Worm (Caenorhabditis elegans): ENCODE results near the gene col-128.

The col-128 gene

DNA sequence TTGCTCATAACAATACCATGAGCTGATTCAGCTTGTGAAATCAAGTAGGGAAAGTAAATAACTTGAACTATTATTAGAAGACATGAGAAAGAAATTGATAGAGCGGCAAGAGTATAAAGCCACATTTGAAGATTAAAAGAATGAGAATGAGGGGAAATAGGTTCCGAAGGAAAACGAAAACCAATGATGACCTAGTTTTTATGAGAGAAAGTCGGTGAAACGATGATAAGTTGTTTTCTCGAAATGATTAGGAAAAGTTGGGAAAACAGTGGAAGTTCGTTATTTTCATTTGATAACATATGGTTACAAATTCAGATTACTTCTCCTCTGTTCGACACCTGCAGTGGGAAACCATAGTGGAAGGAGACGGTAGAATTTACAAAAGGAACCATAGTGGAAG lies at the start of gene col-128:
Gene col-128 (minus strand): TSS at position 148 of the 400 bp plus-strand sequence.
- TF ChIP-seq ref-1 (GFP tag; conservative IDR thresholded peaks at IDR 0.05) (no peak), ztf-29 (GFP tag; IDR thresholded peaks at IDR 0.05) (no peak), ztf-23 (GFP tag; IDR thresholded peaks at IDR 0.05) (no peak), tab-1 (GFP tag; IDR thresholded peaks at IDR 0.05) (no peak), flt-1 (GFP tag; IDR thresholded peaks at IDR 0.05) (no peak), cog-1 (tag; optimal IDR thresholded peaks at IDR 0.05) (no peak), med-1 (GFP tag; optimal IDR thresholded peaks at IDR 0.05; ENCODE audit: insufficient read depth) (no peak), klf-2 (GFP tag; conservative IDR thresholded peaks at IDR 0.05) (no peak), T22C8.4 (GFP tag; IDR thresholded peaks at IDR 0.05) (no peak)

- no peak for TF ChIP-seq tab-1 (GFP tag; IDR thresholded peaks at IDR 0.05)
- no peak for TF ChIP-seq klf-2 (GFP tag; conservative IDR thresholded peaks at IDR 0.05)
- TF ChIP-seq flt-1 (GFP tag; IDR thresholded peaks at IDR 0.05) = no peak
- no peak for TF ChIP-seq med-1 (GFP tag; optimal IDR thresholded peaks at IDR 0.05; ENCODE audit: insufficient read depth)
- TF ChIP-seq ztf-29 (GFP tag; IDR thresholded peaks at IDR 0.05) = no peak
- TF ChIP-seq T22C8.4 (GFP tag; IDR thresholded peaks at IDR 0.05) = no peak
- TF ChIP-seq ref-1 (GFP tag; conservative IDR thresholded peaks at IDR 0.05) = no peak
- no peak for TF ChIP-seq ztf-23 (GFP tag; IDR thresholded peaks at IDR 0.05)
- no peak for TF ChIP-seq cog-1 (tag; optimal IDR thresholded peaks at IDR 0.05)
Measured at ce11 chrIV:11599717-11600116, 48.0 kb upstream of the col-128 start.

DNA sequence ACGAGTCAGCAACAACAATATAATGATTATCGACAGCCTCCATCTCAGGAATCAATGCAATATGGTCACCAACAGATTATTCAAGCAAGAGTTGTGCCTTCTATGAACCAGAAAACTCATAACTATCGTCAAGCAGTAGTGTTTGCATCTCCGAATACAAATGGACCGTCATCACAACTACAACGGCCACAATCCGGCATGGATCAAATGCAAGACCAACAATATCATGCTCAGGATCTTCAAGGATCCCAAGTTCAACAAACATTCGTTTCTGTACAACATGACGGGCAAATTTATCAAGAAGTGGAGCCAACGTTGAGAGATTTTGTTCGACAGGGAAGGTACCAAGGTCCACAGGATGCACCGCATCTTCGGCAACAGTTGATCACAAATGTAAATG lies 45.3 kb upstream of the col-128 start:
- TF ChIP-seq flt-1 (GFP tag; IDR thresholded peaks at IDR 0.05) = no peak
- no peak for TF ChIP-seq cog-1 (tag; optimal IDR thresholded peaks at IDR 0.05)
- no peak for TF ChIP-seq ztf-23 (GFP tag; IDR thresholded peaks at IDR 0.05)
- TF ChIP-seq ref-1 (GFP tag; conservative IDR thresholded peaks at IDR 0.05) = no peak
- no peak for TF ChIP-seq T22C8.4 (GFP tag; IDR thresholded peaks at IDR 0.05)
- no peak for TF ChIP-seq med-1 (GFP tag; optimal IDR thresholded peaks at IDR 0.05; ENCODE audit: insufficient read depth)
- TF ChIP-seq klf-2 (GFP tag; conservative IDR thresholded peaks at IDR 0.05) = no peak
- TF ChIP-seq ztf-29 (GFP tag; IDR thresholded peaks at IDR 0.05) = no peak
- no peak for TF ChIP-seq tab-1 (GFP tag; IDR thresholded peaks at IDR 0.05)

DNA sequence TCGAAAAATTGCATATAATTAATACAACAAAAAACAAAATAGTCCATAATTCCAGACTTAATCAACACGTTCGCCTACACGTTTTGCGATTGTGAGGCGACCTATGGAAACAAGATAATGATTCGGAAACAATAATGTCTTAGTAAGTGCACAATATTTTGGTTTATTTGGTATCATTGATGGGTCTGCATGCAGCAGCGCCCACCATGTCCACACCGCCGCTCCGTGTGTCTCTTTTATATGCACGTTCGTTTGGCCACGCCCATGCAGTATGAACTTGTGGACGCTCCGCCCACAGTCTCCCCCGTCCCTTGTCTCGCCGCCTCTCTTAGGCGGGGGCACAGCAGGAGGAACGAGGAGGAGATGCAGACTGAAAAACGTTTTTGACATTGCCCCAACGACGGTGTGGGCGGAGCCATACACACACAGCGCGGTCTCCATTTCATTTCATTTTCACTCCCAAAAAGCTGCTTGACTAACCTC lies 42.5 kb upstream of the col-128 start, which contains the start of gene mig-38:
Gene mig-38 (plus strand): TSS at position 54 of the 483 bp plus-strand sequence.
- TF ChIP-seq T22C8.4 (GFP tag; IDR thresholded peaks at IDR 0.05) (no peak), flt-1 (GFP tag; IDR thresholded peaks at IDR 0.05) (no peak), ztf-23 (GFP tag; IDR thresholded peaks at IDR 0.05) (no peak), cog-1 (tag; optimal IDR thresholded peaks at IDR 0.05) (no peak), tab-1 (GFP tag; IDR thresholded peaks at IDR 0.05) (no peak), ztf-29 (GFP tag; IDR thresholded peaks at IDR 0.05) (no peak), klf-2 (GFP tag; conservative IDR thresholded peaks at IDR 0.05) (no peak), med-1 (GFP tag; optimal IDR thresholded peaks at IDR 0.05; ENCODE audit: insufficient read depth) (no peak), ref-1 (GFP tag; conservative IDR thresholded peaks at IDR 0.05) (no peak)

ce11 chrIV:11593415-11594190 lies 41.8 kb upstream of the col-128 start, which contains the start of gene F40F11.3:
Gene F40F11.3, minus strand, starts transcription at chrIV:11594003.
- peak; percentile 57 for TF ChIP-seq flt-1 (GFP tag; IDR thresholded peaks at IDR 0.05)
- TF ChIP-seq med-1 (GFP tag; optimal IDR thresholded peaks at IDR 0.05; ENCODE audit: insufficient read depth) = no peak
- no peak for TF ChIP-seq tab-1 (GFP tag; IDR thresholded peaks at IDR 0.05)
- TF ChIP-seq ztf-29 (GFP tag; IDR thresholded peaks at IDR 0.05) = no peak; the same call in 1 of the 2 replicates
- peak; percentile 83 for TF ChIP-seq cog-1 (tag; optimal IDR thresholded peaks at IDR 0.05)
- no peak for TF ChIP-seq ref-1 (GFP tag; conservative IDR thresholded peaks at IDR 0.05)
- peak; percentile 86 for TF ChIP-seq T22C8.4 (GFP tag; IDR thresholded peaks at IDR 0.05)
- no peak for TF ChIP-seq ztf-23 (GFP tag; IDR thresholded peaks at IDR 0.05)
- no peak for TF ChIP-seq klf-2 (GFP tag; conservative IDR thresholded peaks at IDR 0.05)

DNA sequence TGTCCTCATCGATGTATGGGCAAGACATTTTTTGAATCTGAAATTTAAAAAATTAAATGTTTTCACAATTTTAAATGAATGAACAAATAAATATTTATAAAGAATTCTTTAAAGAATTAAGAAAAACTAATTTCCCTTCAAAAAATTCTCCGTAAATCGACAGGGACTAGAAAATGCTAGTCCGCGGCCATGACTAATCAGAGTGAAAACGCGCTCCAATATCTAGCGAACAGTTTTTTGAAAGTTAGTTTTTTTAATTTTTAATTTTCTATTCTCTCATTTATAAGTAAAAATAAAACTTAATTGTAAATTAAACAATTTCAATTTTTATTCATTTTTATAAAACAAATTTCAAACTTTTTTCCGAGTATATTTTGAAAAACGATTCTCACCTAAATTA lies 41.1 kb upstream of the col-128 start:
- TF ChIP-seq ref-1 (GFP tag; conservative IDR thresholded peaks at IDR 0.05) = no peak
- peak; percentile 72; the same call in 1 of the 2 replicates for TF ChIP-seq flt-1 (GFP tag; IDR thresholded peaks at IDR 0.05)
- 0 out of 2 replicates have a peak, but pooled peaks have one; percentile 18 for TF ChIP-seq klf-2 (GFP tag; conservative IDR thresholded peaks at IDR 0.05)
- TF ChIP-seq tab-1 (GFP tag; IDR thresholded peaks at IDR 0.05) = no peak

ce11 chrIV:11592165-11592564 lies 40.4 kb upstream of the col-128 start, which contains the start of gene spe-36:
Gene spe-36, minus strand, starts transcription at chrIV:11592265.
- TF ChIP-seq ztf-23 (GFP tag; IDR thresholded peaks at IDR 0.05) (no peak), tab-1 (GFP tag; IDR thresholded peaks at IDR 0.05) (no peak), klf-2 (GFP tag; conservative IDR thresholded peaks at IDR 0.05) (no peak), med-1 (GFP tag; optimal IDR thresholded peaks at IDR 0.05; ENCODE audit: insufficient read depth) (no peak), ztf-29 (GFP tag; IDR thresholded peaks at IDR 0.05) (no peak), ref-1 (GFP tag; conservative IDR thresholded peaks at IDR 0.05) (no peak), cog-1 (tag; optimal IDR thresholded peaks at IDR 0.05) (no peak), T22C8.4 (GFP tag; IDR thresholded peaks at IDR 0.05) (no peak), flt-1 (GFP tag; IDR thresholded peaks at IDR 0.05) (no peak)

DNA sequence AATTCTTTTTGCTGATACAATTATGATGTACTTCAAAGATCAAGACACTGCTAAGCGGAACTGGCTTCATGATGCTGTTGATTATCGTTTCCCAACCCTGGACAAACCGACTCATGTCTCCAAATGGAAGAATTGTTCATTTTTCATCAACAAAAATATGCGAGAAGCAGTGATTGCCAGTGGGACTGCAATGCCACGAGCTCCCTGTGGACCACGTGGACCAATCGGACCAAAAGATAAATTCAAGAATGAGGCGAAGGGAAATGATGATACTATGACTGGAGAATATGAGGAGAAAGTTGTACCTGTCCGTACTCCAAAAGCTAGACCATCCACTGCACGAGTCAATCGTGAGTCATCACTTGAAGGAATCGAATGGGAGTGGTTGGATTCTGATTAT lies 34.7 kb upstream of the col-128 start:
- no peak for TF ChIP-seq ref-1 (GFP tag; conservative IDR thresholded peaks at IDR 0.05)
- no peak for TF ChIP-seq flt-1 (GFP tag; IDR thresholded peaks at IDR 0.05)
- no peak for TF ChIP-seq T22C8.4 (GFP tag; IDR thresholded peaks at IDR 0.05)

- TF ChIP-seq cog-1 (tag; optimal IDR thresholded peaks at IDR 0.05) = no peak
- TF ChIP-seq ztf-29 (GFP tag; IDR thresholded peaks at IDR 0.05) = no peak
- TF ChIP-seq med-1 (GFP tag; optimal IDR thresholded peaks at IDR 0.05; ENCODE audit: insufficient read depth) = no peak
- no peak for TF ChIP-seq klf-2 (GFP tag; conservative IDR thresholded peaks at IDR 0.05)
- no peak for TF ChIP-seq ref-1 (GFP tag; conservative IDR thresholded peaks at IDR 0.05)
- no peak for TF ChIP-seq tab-1 (GFP tag; IDR thresholded peaks at IDR 0.05)
- TF ChIP-seq ztf-23 (GFP tag; IDR thresholded peaks at IDR 0.05) = no peak
- no peak for TF ChIP-seq T22C8.4 (GFP tag; IDR thresholded peaks at IDR 0.05)
- TF ChIP-seq flt-1 (GFP tag; IDR thresholded peaks at IDR 0.05) = no peak
Measured at ce11 chrIV:11584853-11585252, 33.1 kb upstream of the col-128 start.

Data from whole organism, midembryonic.